Worm (Caenorhabditis elegans): Measurements from ENCODE around the gene prx-14.

- TF ChIP-seq blmp-1 (tag; optimal IDR thresholded peaks at IDR 0.05) = no peak
- TF ChIP-seq nhr-237 (tag; optimal IDR thresholded peaks at IDR 0.05) = no peak
- no peak for TF ChIP-seq ces-1 (GFP tag; optimal IDR thresholded peaks at IDR 0.05)
- TF ChIP-seq nhr-76 (tag; optimal IDR thresholded peaks at IDR 0.05) = no peak
- TF ChIP-seq ceh-39 (tag; optimal IDR thresholded peaks at IDR 0.05) = no peak
- no peak for TF ChIP-seq nhr-12 (tag; optimal IDR thresholded peaks at IDR 0.05)
- TF ChIP-seq lsy-2 (tag; optimal IDR thresholded peaks at IDR 0.05) = no peak
- TF ChIP-seq snpc-4 (tag; optimal IDR thresholded peaks at IDR 0.05) = no peak
- TF ChIP-seq nhr-28 (tag; optimal IDR thresholded peaks at IDR 0.05) = no peak
These were observed 23.0 kb upstream of the prx-14 start, which contains the start of gene mboa-4 for ce11 chrIV:11159886-11160285.
